Worm (Caenorhabditis elegans): Measurements from ENCODE around the gene sulp-7.

- TF ChIP-seq ztf-23 (GFP tag; IDR thresholded peaks at IDR 0.05), result no peak
- TF ChIP-seq flt-1 (GFP tag; IDR thresholded peaks at IDR 0.05), result no peak
- TF ChIP-seq ref-1 (GFP tag; conservative IDR thresholded peaks at IDR 0.05), result no peak
- TF ChIP-seq cog-1 (tag; optimal IDR thresholded peaks at IDR 0.05), result no peak
- no peak for TF ChIP-seq T22C8.4 (GFP tag; IDR thresholded peaks at IDR 0.05)
- no peak for TF ChIP-seq med-1 (GFP tag; optimal IDR thresholded peaks at IDR 0.05; ENCODE audit: insufficient read depth)
- no peak for TF ChIP-seq klf-2 (GFP tag; conservative IDR thresholded peaks at IDR 0.05)
- TF ChIP-seq tab-1 (GFP tag; IDR thresholded peaks at IDR 0.05), result no peak
- no peak for TF ChIP-seq ztf-29 (GFP tag; IDR thresholded peaks at IDR 0.05)
Observed at ce11 chrX:11109200-11109599, 28.7 kb downstream of the sulp-7 start, which contains the start of gene grd-1.
